Worm (Caenorhabditis elegans) whole organism, young adult: ENCODE results near the gene B0244.6.
"Not testable (repeated sequence)": the region's sequence is repeated elsewhere in the genome, so short reads cannot be mapped to it uniquely, and the experiment has no call there.

Experiments
- Y56A3A.18 ChIP-seq: fragments of 200-800 bp; sonication (Bioruptor generic); IDR thresholded peaks from 2 replicates; pipeline ENCODE4 v1.3.6; 2022; ENCODE audit warnings: missing genetic modification reagents, missing genetic modification characterization, missing compliant biosample characterization
- attf-3 ChIP-seq: fragments of 200-800 bp; sonication (Bioruptor generic); conservative IDR thresholded peaks from 2 replicates; pipeline ENCODE4 v1.3.6; 2022; ENCODE audit warnings: missing genetic modification reagents, missing genetic modification characterization, missing compliant biosample characterization
- ceh-58 ChIP-seq: fragments of 200-800 bp; sonication (Bioruptor generic); IDR thresholded peaks from 2 replicates; pipeline ENCODE4 v1.3.6; 2022; ENCODE audit warnings: missing genetic modification characterization, missing compliant biosample characterization
- hmg-20 ChIP-seq: fragments of 200-800 bp; sonication (Bioruptor generic); IDR thresholded peaks from 2 replicates; pipeline ENCODE4 v1.3.6; 2022; ENCODE audit warnings: missing genetic modification reagents, missing genetic modification characterization, missing compliant biosample characterization

- not testable (repeated sequence) for TF ChIP-seq hmg-20, Y56A3A.18, ceh-58 (GFP tag; lab: Robert Waterston, UW)
- TF ChIP-seq attf-3 (GFP tag; lab: Robert Waterston, UW): peak; percentile 81
These were observed 46.1 kb downstream of the B0244.6 start for ce11 chrIII:5783803-5784406.
